Fruit fly (Drosophila melanogaster): ENCODE measurements around the gene CG12693.

Gene CG12693

dm6 chrX:4366196-4366595 lies 36.9 kb upstream of the CG12693 start, which contains the start of gene CG3626 (continued):
- TF ChIP-seq CG10267 (tag; optimal IDR thresholded peaks at IDR 0.05), result peak; percentile 84
- TF ChIP-seq CG11093 (GFP tag; IDR thresholded peaks at IDR 0.05), result no peak
- no peak for TF ChIP-seq eyg (GFP tag; optimal IDR thresholded peaks at IDR 0.05)
- peak; percentile 44 for TF ChIP-seq p53 (GFP tag; optimal IDR thresholded peaks at IDR 0.05)
- TF ChIP-seq hth (optimal IDR thresholded peaks at IDR 0.05), result no peak
- TF ChIP-seq pita (GFP tag; optimal IDR thresholded peaks at IDR 0.05), result peak; percentile 86
- no peak for TF ChIP-seq CG6683 (GFP tag; optimal IDR thresholded peaks at IDR 0.05)
- no peak for TF ChIP-seq CG6654 (GFP tag; optimal IDR thresholded peaks at IDR 0.05)
- TF ChIP-seq CG12744 (GFP tag; optimal IDR thresholded peaks at IDR 0.05), result peak; percentile 21
- no peak for TF ChIP-seq gsb-n (tag; optimal IDR thresholded peaks at IDR 0.05)
- no peak for TF ChIP-seq CG16863 (GFP tag; optimal IDR thresholded peaks at IDR 0.05)
- TF ChIP-seq klu (GFP tag; IDR thresholded peaks at IDR 0.05), result no peak
- no peak for TF ChIP-seq sima (GFP tag; optimal IDR thresholded peaks at IDR 0.05)
- TF ChIP-seq Xrp1 (GFP tag; IDR thresholded peaks at IDR 0.05), result no peak
- peak; percentile 89 for TF ChIP-seq CG4617 (GFP tag; optimal IDR thresholded peaks at IDR 0.05; ENCODE audit: borderline replicate concordance)
- TF ChIP-seq gt (GFP tag; IDR thresholded peaks at IDR 0.05), result no peak
- TF ChIP-seq bigmax (GFP tag; optimal IDR thresholded peaks at IDR 0.05), result peak; percentile 27
- peak; percentile 59; the same call in 2 of the 3 replicates for TF ChIP-seq vnd (GFP tag; IDR thresholded peaks at IDR 0.05; ENCODE audit: partially characterized antibody)
- TF ChIP-seq HmgD (GFP tag; optimal IDR thresholded peaks at IDR 0.05), result peak; percentile 41
- no peak for TF ChIP-seq CG1792 (GFP tag; optimal IDR thresholded peaks at IDR 0.05)
- peak; percentile 92 for TF ChIP-seq pzg (GFP tag; optimal IDR thresholded peaks at IDR 0.05)
- TF ChIP-seq CG6175 (GFP tag; IDR thresholded peaks at IDR 0.05), result no peak
- TF ChIP-seq CG13424 (tag; optimal IDR thresholded peaks at IDR 0.05), result no peak
- TF ChIP-seq lilli (GFP tag; optimal IDR thresholded peaks at IDR 0.05), result peak; percentile 43
- no peak for TF ChIP-seq CG31388 (GFP tag; optimal IDR thresholded peaks at IDR 0.05)
- no peak for TF ChIP-seq Kr (GFP tag; optimal IDR thresholded peaks at IDR 0.05)
- no peak for TF ChIP-seq CG12299 (tag; optimal IDR thresholded peaks at IDR 0.05)
- TF ChIP-seq CG16815 (GFP tag; optimal IDR thresholded peaks at IDR 0.05), result no peak
- TF ChIP-seq CG7556 (GFP tag; optimal IDR thresholded peaks at IDR 0.05), result no peak
- peak; percentile 65 for TF ChIP-seq zen2 (GFP tag; IDR thresholded peaks at IDR 0.05; ENCODE audit: partially characterized antibody)
- no peak for TF ChIP-seq crol (GFP tag; IDR thresholded peaks at IDR 0.05)
- no peak for TF ChIP-seq ranshi (GFP tag; IDR thresholded peaks at IDR 0.05)
- TF ChIP-seq amos (GFP tag; IDR thresholded peaks at IDR 0.05; ENCODE audit: partially characterized antibody), result peak; percentile 91
- TF ChIP-seq dm (GFP tag; optimal IDR thresholded peaks at IDR 0.05), result no peak
- TF ChIP-seq ATbp (GFP tag; optimal IDR thresholded peaks at IDR 0.05), result no peak
- TF ChIP-seq Fer3 (tag; optimal IDR thresholded peaks at IDR 0.05), result no peak
- no peak for TF ChIP-seq jigr1 (GFP tag; IDR thresholded peaks at IDR 0.05)
- peak; percentile 82 for TF ChIP-seq CG1603 (tag; optimal IDR thresholded peaks at IDR 0.05)
- TF ChIP-seq Stat92E (GFP tag; optimal IDR thresholded peaks at IDR 0.05), result no peak
- peak; percentile 75 for TF ChIP-seq gfzf (GFP tag; optimal IDR thresholded peaks at IDR 0.05)
- TF ChIP-seq CG4328 (GFP tag; optimal IDR thresholded peaks at IDR 0.05), result no peak
- no peak for TF ChIP-seq grau (tag; optimal IDR thresholded peaks at IDR 0.05)
- no peak for TF ChIP-seq CG15696 (tag; optimal IDR thresholded peaks at IDR 0.05)
- peak; percentile 13 for TF ChIP-seq her (GFP tag; optimal IDR thresholded peaks at IDR 0.05)
- peak; percentile 30 for TF ChIP-seq CG12391 (tag; optimal IDR thresholded peaks at IDR 0.05)
- peak; percentile 77 for TF ChIP-seq CG34224 (GFP tag; IDR thresholded peaks at IDR 0.05; ENCODE audit: partially characterized antibody)
- TF ChIP-seq B-H1 (GFP tag; IDR thresholded peaks at IDR 0.05), result no peak
- TF ChIP-seq fd64A (GFP tag; optimal IDR thresholded peaks at IDR 0.05), result no peak
- no peak for TF ChIP-seq CG8359 (GFP tag; optimal IDR thresholded peaks at IDR 0.05; ENCODE audit: borderline replicate concordance)
- TF ChIP-seq CG7928 (GFP tag; optimal IDR thresholded peaks at IDR 0.05), result peak; percentile 32
- no peak for TF ChIP-seq CG4707 (GFP tag; optimal IDR thresholded peaks at IDR 0.05)
